Fruit fly (Drosophila melanogaster) whole organism, pupa: Measurements from ENCODE around the gene CG45079.

ENCODE experiments used
- CG13204 ChIP-seq: fragments of 200-800 bp; sonication (Bioruptor generic); optimal IDR thresholded peaks from 2 replicates; lab custom pipeline; 2018; ENCODE audit warnings: missing biosample characterization, mild to moderate bottlenecking, missing genetic modification characterization, moderate library complexity
- CG34367 ChIP-seq: fragments of 200-800 bp; sonication (Bioruptor generic); optimal IDR thresholded peaks from 2 replicates; lab custom pipeline; 2018; ENCODE audit warnings: missing biosample characterization, mild to moderate bottlenecking, missing genetic modification characterization
- CG4496 ChIP-seq: fragments of 200-800 bp; sonication (Bioruptor generic); IDR thresholded peaks from 3 replicates; pipeline ENCODE4 v1.3.6; 2022; ENCODE audit warnings: missing biosample characterization, missing genetic modification characterization
- CG8159 ChIP-seq: fragments of 200-800 bp; sonication (Bioruptor generic); optimal IDR thresholded peaks from 3 replicates; lab custom pipeline; 2018; ENCODE audit warnings: missing biosample characterization, mild to moderate bottlenecking, missing genetic modification characterization, moderate library complexity
- D1 ChIP-seq: fragments of 200-800 bp; sonication (Bioruptor generic); optimal IDR thresholded peaks from 2 replicates; lab custom pipeline; 2018; ENCODE audit warnings: missing biosample characterization, mild to moderate bottlenecking, missing genetic modification characterization, moderate library complexity
- EcR ChIP-seq: fragments of 200-800 bp; sonication (Bioruptor generic); optimal IDR thresholded peaks from 3 replicates; lab custom pipeline; 2019; ENCODE audit warnings: missing biosample characterization, missing genetic modification characterization, mild to moderate bottlenecking, moderate library complexity, missing genetic modification reagents
- Ets98B ChIP-seq: fragments of 200-800 bp; sonication (Bioruptor generic); IDR thresholded peaks from 2 replicates; pipeline ENCODE4 v1.3.6; 2022; ENCODE audit warnings: missing biosample characterization, missing genetic modification characterization
- Pif1B ChIP-seq: fragments of 200-800 bp; sonication (Bioruptor generic); optimal IDR thresholded peaks from 3 replicates; lab custom pipeline; 2016; ENCODE audit warnings: missing biosample characterization, missing genetic modification characterization
- rn ChIP-seq: fragments of 200-800 bp; sonication (Bioruptor generic); IDR thresholded peaks from 2 replicates; pipeline ENCODE4 v1.3.6; 2022; ENCODE audit warnings: missing biosample characterization, missing genetic modification characterization

DNA sequence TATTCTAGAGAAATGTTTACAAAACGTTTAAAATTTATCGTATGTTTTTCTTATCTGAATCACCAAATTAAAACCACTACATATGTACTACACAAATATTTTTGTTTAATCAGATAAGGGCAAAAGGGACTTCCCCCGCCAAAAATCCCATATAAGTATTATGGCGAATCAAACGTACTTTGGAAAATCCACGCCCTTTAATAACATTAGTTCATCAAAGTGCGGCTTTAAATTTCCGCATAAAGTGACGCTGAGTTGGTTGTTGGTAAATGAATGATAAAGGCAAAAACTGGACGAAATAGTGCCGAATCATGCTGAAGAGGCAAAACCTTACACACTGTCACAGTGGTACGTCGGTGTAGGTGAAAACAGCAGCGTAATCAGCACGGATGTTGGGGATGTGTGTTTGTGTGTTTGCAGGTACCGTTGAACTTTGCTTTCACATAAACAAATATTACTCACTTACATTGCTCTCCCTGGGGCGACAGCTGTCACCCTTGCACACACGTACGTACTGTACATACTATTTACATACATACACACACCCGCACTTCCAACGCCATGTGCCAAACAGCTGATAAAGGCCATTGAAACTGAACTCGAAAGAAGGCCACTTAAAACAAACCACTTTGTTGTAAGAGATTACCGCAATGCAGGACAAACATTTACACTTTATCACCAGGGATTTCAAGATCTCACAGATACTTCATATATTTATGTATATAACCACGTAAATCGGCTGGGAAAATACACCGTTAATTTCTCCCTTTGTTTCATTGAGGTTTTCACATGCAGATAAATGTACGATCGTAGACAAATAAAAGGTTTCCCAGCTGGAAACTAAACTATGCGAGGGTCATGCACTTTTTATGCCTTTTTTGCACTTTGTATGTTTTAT is 45.1 kb upstream of the CG45079 start:
- TF ChIP-seq rn (GFP tag; lab: Robert Waterston, UW) (no peak), CG4496 (peak; percentile 44; the same call in 1 of the 3 replicates), EcR (peak; percentile 96), CG8159 (no peak), Ets98B (GFP tag; lab: Robert Waterston, UW) (peak; percentile 12; the same call in 1 of the 2 replicates), CG13204 (GFP tag; lab: Kevin White, UChicago) (peak; percentile 8), Pif1B (GFP tag; lab: Kevin White, UChicago) (peak; percentile 21), CG34367 (tag; lab: Kevin White, UChicago) (no peak), D1 (tag; lab: Kevin White, UChicago) (peak; percentile 57)
